Fruit fly (Drosophila melanogaster): ENCODE data around the gene Myc.

Myc gene

dm6 chrX:3403411-3403810 lies 30.5 kb downstream of the Myc start (continued):
- TF ChIP-seq CG15269 (tag; optimal IDR thresholded peaks at IDR 0.05): peak; percentile 27
- no peak for TF ChIP-seq Hr39 (optimal IDR thresholded peaks at IDR 0.05)
- TF ChIP-seq tgo (GFP tag; IDR thresholded peaks at IDR 0.05): peak; percentile 47
- peak in 1 of 2 experiments; percentile 44 for TF ChIP-seq Hr51 (GFP tag; optimal IDR thresholded peaks at IDR 0.05)
- TF ChIP-seq TFAM (GFP tag; optimal IDR thresholded peaks at IDR 0.05): no peak
- TF ChIP-seq fu2 (GFP tag; optimal IDR thresholded peaks at IDR 0.05): no peak
- TF ChIP-seq wdn (GFP tag; IDR thresholded peaks at IDR 0.05): 0 out of 2 replicates have a peak, but pooled peaks have one; percentile 31
- TF ChIP-seq unpg (GFP tag; optimal IDR thresholded peaks at IDR 0.05): peak; percentile 36
- TF ChIP-seq CG6654 (GFP tag; optimal IDR thresholded peaks at IDR 0.05): no peak
- TF ChIP-seq Dbx (GFP tag; IDR thresholded peaks at IDR 0.05): no peak
- peak; percentile 11 for TF ChIP-seq CG9727 (GFP tag; optimal IDR thresholded peaks at IDR 0.05)
- TF ChIP-seq gro (GFP tag; optimal IDR thresholded peaks at IDR 0.05): peak; percentile 40
- TF ChIP-seq CG11247 (GFP tag; IDR thresholded peaks at IDR 0.05): no peak
- no peak for TF ChIP-seq Aef1 (GFP tag; IDR thresholded peaks at IDR 0.05)
- TF ChIP-seq pan (optimal IDR thresholded peaks at IDR 0.05): no peak
- TF ChIP-seq pan (GFP tag; optimal IDR thresholded peaks at IDR 0.05 in 1 of 2, IDR thresholded peaks at IDR 0.05 in 1 of 2): peak in 1 of 2 experiments; percentile 24
- TF ChIP-seq CG1832 (GFP tag; optimal IDR thresholded peaks at IDR 0.05): no peak
- no peak for TF ChIP-seq btn (GFP tag; optimal IDR thresholded peaks at IDR 0.05)
- TF ChIP-seq fru (optimal IDR thresholded peaks at IDR 0.05): no peak
- TF ChIP-seq zfh1 (GFP tag; IDR thresholded peaks at IDR 0.05): peak; percentile 46; the same call in 2 of the 3 replicates
- peak; percentile 48; the same call in 1 of the 2 replicates for TF ChIP-seq vvl (GFP tag; IDR thresholded peaks at IDR 0.05)
- no peak for TF ChIP-seq Vsx1 (GFP tag; optimal IDR thresholded peaks at IDR 0.05)
- TF ChIP-seq CG14667 (GFP tag; IDR thresholded peaks at IDR 0.05): 0 out of 2 replicates have a peak, but pooled peaks have one; percentile 4
- TF ChIP-seq CG17912 (GFP tag; optimal IDR thresholded peaks at IDR 0.05): no peak
- no peak for TF ChIP-seq CG14710 (tag; optimal IDR thresholded peaks at IDR 0.05)
- no peak for TF ChIP-seq Nf-YA (GFP tag; IDR thresholded peaks at IDR 0.05)
- TF ChIP-seq Med (GFP tag): peak; percentile 87
- no peak for TF ChIP-seq CG4282 (GFP tag; optimal IDR thresholded peaks at IDR 0.05)
- peak; percentile 25 for TF ChIP-seq CG10979 (tag; optimal IDR thresholded peaks at IDR 0.05)
- TF ChIP-seq CG8765 (GFP tag; IDR thresholded peaks at IDR 0.05): no peak
- TF ChIP-seq grau (tag; optimal IDR thresholded peaks at IDR 0.05): peak; percentile 2
- no peak for TF ChIP-seq crp (GFP tag; optimal IDR thresholded peaks at IDR 0.05)
- no peak for TF ChIP-seq CG9609 (GFP tag; optimal IDR thresholded peaks at IDR 0.05)
- no peak for TF ChIP-seq vfl (GFP tag; optimal IDR thresholded peaks at IDR 0.05)
- TF ChIP-seq H2.0 (GFP tag; IDR thresholded peaks at IDR 0.05): 0 out of 2 replicates have a peak, but pooled peaks have one; percentile 23
- peak; percentile 11 for TF ChIP-seq CG16815 (GFP tag; optimal IDR thresholded peaks at IDR 0.05)
- no peak for TF ChIP-seq Fer3 (tag; optimal IDR thresholded peaks at IDR 0.05)
- no peak for TF ChIP-seq Ssrp (tag; optimal IDR thresholded peaks at IDR 0.05)
- peak; percentile 76 for TF ChIP-seq sens (GFP tag)
- no peak for TF ChIP-seq pita (GFP tag; optimal IDR thresholded peaks at IDR 0.05)
- no peak for TF ChIP-seq Lhr (GFP tag; optimal IDR thresholded peaks at IDR 0.05)
- no peak for TF ChIP-seq CG10147 (GFP tag; optimal IDR thresholded peaks at IDR 0.05)
- peak; percentile 34 for TF ChIP-seq dmrt99B (tag; optimal IDR thresholded peaks at IDR 0.05)
- no peak for TF ChIP-seq CG32772 (GFP tag; IDR thresholded peaks at IDR 0.05)
- no peak for TF ChIP-seq prd (optimal IDR thresholded peaks at IDR 0.05)
- peak; percentile 59; the same call in 2 of the 3 replicates for TF ChIP-seq prd (GFP tag; IDR thresholded peaks at IDR 0.05)
- peak; percentile 37 for TF ChIP-seq CG11504 (tag; optimal IDR thresholded peaks at IDR 0.05)
- TF ChIP-seq ab (GFP tag; optimal IDR thresholded peaks at IDR 0.05): no peak
- TF ChIP-seq CG7357 (GFP tag; IDR thresholded peaks at IDR 0.05): no peak
- no peak for TF ChIP-seq her (GFP tag; optimal IDR thresholded peaks at IDR 0.05)
- peak; percentile 25 for TF ChIP-seq Abd-B (GFP tag; optimal IDR thresholded peaks at IDR 0.05)
- TF ChIP-seq CG17612 (GFP tag; IDR thresholded peaks at IDR 0.05): no peak
